Fruit fly (Drosophila melanogaster) whole organism, embryonic: ENCODE results near the gene HemK2.

Source experiments
- CG1024 ChIP-seq: fragments of 200-800 bp; sonication (Bioruptor generic); IDR thresholded peaks from 2 replicates; pipeline ENCODE4 v1.3.6; 2022; ENCODE audit warnings: missing biosample characterization, missing genetic modification characterization
- CG11398 ChIP-seq: fragments of 200-800 bp; sonication (Bioruptor generic); optimal IDR thresholded peaks from 2 replicates; lab custom pipeline; 2016; ENCODE audit warnings: missing biosample characterization, missing genetic modification characterization
- CG11695 ChIP-seq: fragments of 200-800 bp; sonication (Bioruptor generic); IDR thresholded peaks from 3 replicates; pipeline ENCODE4 v1.3.6; 2022; ENCODE audit warnings: missing biosample characterization, missing genetic modification characterization
- CG12155 ChIP-seq: fragments of 200-800 bp; sonication (Bioruptor generic); optimal IDR thresholded peaks from 3 replicates; lab custom pipeline; 2016; ENCODE audit warnings: missing biosample characterization, missing genetic modification characterization
- CG1603 ChIP-seq: fragments of 200-800 bp; sonication (Bioruptor generic); optimal IDR thresholded peaks from 2 replicates; lab custom pipeline; 2019; ENCODE audit warnings: missing biosample characterization, mild to moderate bottlenecking, missing genetic modification characterization, moderate library complexity
- CG16815 ChIP-seq: fragments of 200-800 bp; sonication (Bioruptor generic); optimal IDR thresholded peaks from 3 replicates; lab custom pipeline; 2017; ENCODE audit warnings: missing biosample characterization, mild to moderate bottlenecking, missing genetic modification characterization
- CG17359 ChIP-seq: fragments of 200-800 bp; sonication (Bioruptor generic); optimal IDR thresholded peaks from 3 replicates; lab custom pipeline; 2018; ENCODE audit warnings: missing biosample characterization, mild to moderate bottlenecking, missing genetic modification characterization, moderate library complexity
- CG17385 ChIP-seq: fragments of 200-800 bp; sonication (Bioruptor generic); optimal IDR thresholded peaks from 3 replicates; lab custom pipeline; 2018; ENCODE audit warnings: missing biosample characterization, mild to moderate bottlenecking, missing genetic modification characterization
- CG18619 ChIP-seq: fragments of 200-800 bp; sonication (Bioruptor generic); optimal IDR thresholded peaks from 3 replicates; lab custom pipeline; 2017; ENCODE audit warnings: missing biosample characterization, mild to moderate bottlenecking, missing genetic modification characterization
- CG2889 ChIP-seq: fragments of 200-800 bp; sonication (Bioruptor generic); IDR thresholded peaks from 3 replicates; pipeline ENCODE4 v1.3.6; 2022; ENCODE audit warnings: missing biosample characterization, missing genetic modification characterization
- CG30403 ChIP-seq: fragments of 200-800 bp; sonication (Bioruptor generic); optimal IDR thresholded peaks from 3 replicates; lab custom pipeline; 2016; ENCODE audit warnings: missing biosample characterization, missing genetic modification characterization
- CG32767 ChIP-seq: fragments of 200-800 bp; sonication (Bioruptor generic); IDR thresholded peaks from 2 replicates; pipeline ENCODE4 v1.3.6; 2022; ENCODE audit warnings: missing biosample characterization, missing genetic modification characterization
- CG34422 ChIP-seq: fragments of 200-800 bp; sonication (Bioruptor generic); IDR thresholded peaks from 3 replicates; pipeline ENCODE4 v1.3.6; 2022; ENCODE audit warnings: missing biosample characterization, missing genetic modification characterization
- CG6813 ChIP-seq: fragments of 200-800 bp; sonication (Bioruptor generic); optimal IDR thresholded peaks from 2 replicates; lab custom pipeline; 2017; ENCODE audit warnings: missing biosample characterization, missing genetic modification characterization, mild to moderate bottlenecking, moderate library complexity, missing genetic modification reagents
- CG7556 ChIP-seq: fragments of 200-800 bp; sonication (Bioruptor generic); optimal IDR thresholded peaks from 2 replicates; lab custom pipeline; 2017; ENCODE audit warnings: missing biosample characterization, mild to moderate bottlenecking, missing genetic modification characterization
- Camta ChIP-seq: fragments of 200-800 bp; sonication (Bioruptor generic); optimal IDR thresholded peaks from 2 replicates; lab custom pipeline; 2016; ENCODE audit warnings: missing biosample characterization, missing genetic modification characterization
- Dek ChIP-seq: fragments of 200-800 bp; sonication (Bioruptor generic); optimal IDR thresholded peaks from 3 replicates; lab custom pipeline; 2019; ENCODE audit warnings: missing biosample characterization, mild to moderate bottlenecking, missing genetic modification characterization, moderate library complexity
- Dfd ChIP-seq, 2 experiments: fragments of >200 bp; optimal IDR thresholded peaks; 2 replicates each; lab custom pipeline; 2017; ENCODE audit warnings: missing biosample characterization in 2 of 2, missing genetic modification characterization in 2 of 2
- Dip2 ChIP-seq: fragments of 200-800 bp; sonication (Bioruptor generic); IDR thresholded peaks from 2 replicates; pipeline ENCODE4 v1.3.6; 2022; ENCODE audit warnings: missing biosample characterization, missing genetic modification characterization
- Ets97D ChIP-seq: fragments of 200-800 bp; sonication (Bioruptor generic); optimal IDR thresholded peaks from 3 replicates; lab custom pipeline; 2016; ENCODE audit warnings: missing biosample characterization, missing genetic modification characterization
- HLH4C ChIP-seq: fragments of 200-800 bp; sonication (Bioruptor generic); IDR thresholded peaks from 3 replicates; pipeline ENCODE4 v1.3.6; 2022; ENCODE audit warnings: missing biosample characterization, missing genetic modification characterization; ENCODE audit not compliant: partially characterized antibody
- Hr3 ChIP-seq: fragments of 200-800 bp; sonication (Bioruptor generic); optimal IDR thresholded peaks from 3 replicates; lab custom pipeline; 2016; ENCODE audit warnings: missing biosample characterization, missing genetic modification characterization
- NC2β ChIP-seq: fragments of 200-800 bp; sonication (Bioruptor generic); optimal IDR thresholded peaks from 2 replicates; lab custom pipeline; 2016; ENCODE audit warnings: missing biosample characterization, missing genetic modification characterization
- Nf-YC ChIP-seq: fragments of 200-800 bp; optimal IDR thresholded peaks from 3 replicates; lab custom pipeline; 2019; ENCODE audit warnings: missing biosample characterization, mild to moderate bottlenecking, missing genetic modification characterization, moderate library complexity
- Stat92E ChIP-seq, 3 experiments: fragments of >200 bp in 2 of 3; fragments of 200-800 bp in 1 of 3; sonication (Bioruptor generic) in 1 of 3; optimal IDR thresholded peaks; 2 replicates each; lab custom pipeline; 2017 to 2019; ENCODE audit warnings: missing biosample characterization in 3 of 3, missing genetic modification characterization in 3 of 3, mild to moderate bottlenecking in 1 of 3, moderate library complexity in 1 of 3
- Tbp ChIP-seq: fragments of >200 bp; optimal IDR thresholded peaks from 2 replicates; lab custom pipeline; 2018; ENCODE audit warnings: missing biosample characterization, missing genetic modification characterization
- YL-1 ChIP-seq: fragments of 200-800 bp; sonication (Bioruptor generic); optimal IDR thresholded peaks from 3 replicates; lab custom pipeline; 2017; ENCODE audit warnings: missing biosample characterization, mild to moderate bottlenecking, missing genetic modification characterization
- ac ChIP-seq: fragments of 200-800 bp; sonication (Bioruptor generic); optimal IDR thresholded peaks from 3 replicates; lab custom pipeline; 2017; ENCODE audit warnings: missing biosample characterization, mild to moderate bottlenecking, missing genetic modification characterization
- caup ChIP-seq: fragments of 200-800 bp; sonication (Bioruptor generic); optimal IDR thresholded peaks from 3 replicates; lab custom pipeline; 2017; ENCODE audit warnings: missing biosample characterization, mild to moderate bottlenecking, missing genetic modification characterization, moderate library complexity; ENCODE audit not compliant: severe bottlenecking
- chm ChIP-seq: fragments of 200-800 bp; sonication (Bioruptor generic); IDR thresholded peaks from 2 replicates; pipeline ENCODE4 v1.3.6; 2022; ENCODE audit warnings: missing biosample characterization, missing genetic modification characterization
- crc ChIP-seq: fragments of 200-800 bp; sonication (Bioruptor generic); optimal IDR thresholded peaks from 2 replicates; lab custom pipeline; 2016; ENCODE audit warnings: missing biosample characterization, missing genetic modification characterization
- dm ChIP-seq: fragments of 200-800 bp; sonication (Bioruptor generic); optimal IDR thresholded peaks from 3 replicates; lab custom pipeline; 2016; ENCODE audit warnings: missing biosample characterization, missing genetic modification characterization
- fu2 ChIP-seq: fragments of 200-800 bp; sonication (Bioruptor generic); optimal IDR thresholded peaks from 2 replicates; lab custom pipeline; 2016; ENCODE audit warnings: missing biosample characterization, missing genetic modification characterization
- gce ChIP-seq: fragments of 200-800 bp; sonication (Bioruptor generic); IDR thresholded peaks from 3 replicates; pipeline ENCODE4 v1.3.6; 2022; ENCODE audit warnings: missing biosample characterization, missing genetic modification characterization
- gcm ChIP-seq: fragments of 200-800 bp; sonication (Bioruptor generic); optimal IDR thresholded peaks from 2 replicates; lab custom pipeline; 2019; ENCODE audit warnings: missing biosample characterization, mild to moderate bottlenecking, missing genetic modification characterization, moderate library complexity
- gcm2 ChIP-seq: fragments of 200-800 bp; sonication (Bioruptor generic); optimal IDR thresholded peaks from 2 replicates; lab custom pipeline; 2016; ENCODE audit warnings: missing biosample characterization, missing genetic modification characterization
- gro ChIP-seq: fragments of 200-800 bp; sonication (Bioruptor generic); optimal IDR thresholded peaks from 2 replicates; lab custom pipeline; 2016; ENCODE audit warnings: missing biosample characterization, missing genetic modification characterization
- gt ChIP-seq: fragments of 200-800 bp; sonication (Bioruptor generic); IDR thresholded peaks from 2 replicates; pipeline ENCODE4 v1.3.6; 2022; ENCODE audit warnings: missing biosample characterization, missing genetic modification characterization
- hkb ChIP-seq, 2 experiments: fragments of 200-800 bp in 1 of 2; fragments of >200 bp in 1 of 2; sonication (Bioruptor generic) in 1 of 2; IDR thresholded peaks in 1 of 2; optimal IDR thresholded peaks in 1 of 2; 2 replicates each; pipeline versions ENCODE4 v1.3.6 to Lab custom; 2017 to 2022; ENCODE audit warnings: missing biosample characterization in 1 of 2, missing genetic modification characterization in 1 of 2
- ind ChIP-seq: fragments of 200-800 bp; sonication (Bioruptor generic); optimal IDR thresholded peaks from 3 replicates; lab custom pipeline; 2016; ENCODE audit warnings: missing biosample characterization, missing genetic modification characterization
- kah ChIP-seq: fragments of 200-800 bp; sonication (Bioruptor generic); optimal IDR thresholded peaks from 2 replicates; lab custom pipeline; 2018; ENCODE audit warnings: missing biosample characterization, mild to moderate bottlenecking, missing genetic modification characterization
- knrl ChIP-seq: fragments of 200-800 bp; sonication (Bioruptor generic); IDR thresholded peaks from 3 replicates; pipeline ENCODE4 v1.3.6; 2022; ENCODE audit warnings: missing biosample characterization, missing genetic modification characterization; ENCODE audit not compliant: partially characterized antibody
- mam ChIP-seq: fragments of 200-800 bp; sonication (Bioruptor generic); optimal IDR thresholded peaks from 3 replicates; lab custom pipeline; 2016; ENCODE audit warnings: missing biosample characterization, missing genetic modification characterization
- oc ChIP-seq: fragments of 200-800 bp; sonication (Bioruptor generic); optimal IDR thresholded peaks from 2 replicates; lab custom pipeline; 2018; ENCODE audit warnings: missing biosample characterization, mild to moderate bottlenecking, missing genetic modification characterization, moderate library complexity
- odd ChIP-seq: fragments of 200-800 bp; sonication (Bioruptor generic); optimal IDR thresholded peaks from 2 replicates; lab custom pipeline; 2017; ENCODE audit warnings: missing biosample characterization, mild to moderate bottlenecking, missing genetic modification characterization
- pum ChIP-seq: fragments of 200-800 bp; sonication (Bioruptor generic); optimal IDR thresholded peaks from 2 replicates; lab custom pipeline; 2016; ENCODE audit warnings: missing biosample characterization, missing genetic modification characterization
- sima ChIP-seq: fragments of 200-800 bp; sonication (Bioruptor generic); optimal IDR thresholded peaks from 2 replicates; lab custom pipeline; 2016; ENCODE audit warnings: missing biosample characterization, missing genetic modification characterization
- stc ChIP-seq: fragments of 200-800 bp; sonication (Bioruptor generic); IDR thresholded peaks from 2 replicates; pipeline ENCODE4 v1.3.6; 2022; ENCODE audit warnings: missing biosample characterization, missing genetic modification characterization
- tx ChIP-seq: fragments of 200-800 bp; sonication (Bioruptor generic); optimal IDR thresholded peaks from 2 replicates; lab custom pipeline; 2016; ENCODE audit warnings: missing biosample characterization, missing genetic modification characterization
- wor ChIP-seq: fragments of 200-800 bp; sonication (Bioruptor generic); IDR thresholded peaks from 2 replicates; pipeline ENCODE4 v1.3.6; 2022; ENCODE audit warnings: missing biosample characterization, missing genetic modification characterization

HemK2 gene

dm6 chr2L:2750337-2751084 lies 9.0 kb downstream of the HemK2 start (continued):
- TF ChIP-seq caup (peak; percentile 89), Ets97D (GFP tag; lab: Kevin White, UChicago) (peak; percentile 53), Hr3 (peak; percentile 48), hkb (optimal IDR thresholded peaks at IDR 0.05; lab: Kevin White, UChicago) (no peak), hkb (GFP tag; IDR thresholded peaks at IDR 0.05; lab: Robert Waterston, UW) (no peak), crc (peak; percentile 83), ind (GFP tag; lab: Kevin White, UChicago) (peak; percentile 89), Tbp (no peak), CG17385 (peak; percentile 69), CG11695 (GFP tag; lab: Robert Waterston, UW) (no peak), gcm (GFP tag; lab: Kevin White, UChicago) (peak; percentile 34), dm (GFP tag; lab: Kevin White, UChicago) (peak; percentile 44), YL-1 (peak; percentile 51), Nf-YC (tag; lab: Kevin White, UChicago) (peak; percentile 65), HLH4C (GFP tag; lab: Robert Waterston, UW) (no peak), CG32767 (GFP tag; lab: Robert Waterston, UW) (no peak), Dfd (GFP tag; optimal IDR thresholded peaks at IDR 0.05; lab: Kevin White, UChicago) (no peak), stc (GFP tag; lab: Robert Waterston, UW) (no peak), gcm2 (peak; percentile 76), odd (GFP tag; lab: Kevin White, UChicago) (peak; percentile 67), gce (GFP tag; lab: Robert Waterston, UW) (no peak), Stat92E (GFP tag; optimal IDR thresholded peaks at IDR 0.05; lab: Kevin White, UChicago) (peak in 1 of 3 experiments; percentile 37), CG7556 (peak; percentile 84), knrl (GFP tag; lab: Robert Waterston, UW) (no peak), CG6813 (peak; percentile 87), tx (GFP tag; lab: Kevin White, UChicago) (peak; percentile 61), CG16815 (GFP tag; lab: Kevin White, UChicago) (peak; percentile 56), gro (GFP tag; lab: Kevin White, UChicago) (peak; percentile 93), CG30403 (peak; percentile 78), CG18619 (GFP tag; lab: Kevin White, UChicago) (peak; percentile 76), oc (tag; lab: Kevin White, UChicago) (peak; percentile 75), CG1603 (tag; lab: Kevin White, UChicago) (peak; percentile 75), CG12155 (GFP tag; lab: Kevin White, UChicago) (peak; percentile 74), CG11398 (GFP tag; lab: Kevin White, UChicago) (peak; percentile 50), fu2 (GFP tag; lab: Kevin White, UChicago) (peak; percentile 69), Camta (GFP tag; lab: Kevin White, UChicago) (peak; percentile 69), chm (no peak), Dek (peak; percentile 88), CG1024 (no peak), sima (no peak), pum (GFP tag; lab: Kevin White, UChicago) (peak; percentile 79), ac (GFP tag; lab: Kevin White, UChicago) (peak; percentile 31), NC2β (peak; percentile 44), wor (no peak), kah (GFP tag; lab: Kevin White, UChicago) (peak; percentile 2), CG17359 (tag; lab: Kevin White, UChicago) (peak; percentile 84), Dip2 (no peak), CG34422 (GFP tag; lab: Robert Waterston, UW) (no peak), gt (GFP tag; lab: Robert Waterston, UW) (no peak), CG2889 (no peak), mam (peak; percentile 83)
